Worm (Caenorhabditis elegans): ENCODE measurements around the gene T04C9.1.

DNA sequence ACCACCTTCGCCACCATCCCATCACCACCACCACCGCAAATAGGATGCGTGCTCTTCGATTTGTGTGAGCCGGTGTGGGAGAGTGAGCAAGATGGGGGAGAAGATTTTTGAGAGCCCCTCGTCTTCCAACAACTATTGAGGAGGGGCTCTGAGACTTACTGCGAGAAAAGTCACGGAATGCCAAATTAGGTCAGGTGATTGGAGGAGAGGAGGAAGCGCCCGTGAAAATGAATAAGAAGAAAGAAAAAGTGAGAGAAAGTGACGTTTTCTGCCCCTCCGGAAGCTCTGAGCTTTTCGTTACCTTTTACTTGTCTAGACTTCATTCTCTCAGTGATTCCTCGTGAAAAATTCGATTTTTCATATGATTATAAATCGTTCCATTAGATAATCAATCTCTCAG, 5.6 kb downstream of the T04C9.1 start:
- TF ChIP-seq T20F7.1 (GFP tag; optimal IDR thresholded peaks at IDR 0.05) (no peak), unc-39 (tag; optimal IDR thresholded peaks at IDR 0.05) (no peak), skn-1 (tag; optimal IDR thresholded peaks at IDR 0.05) (no peak)

Measured in whole organism, L4 larva.